Worm (Caenorhabditis elegans) whole organism, midembryonic: ENCODE measurements around the gene hacl-1.

Source experiments
- T22C8.4 ChIP-seq: fragments of 200-800 bp; sonication (Bioruptor generic); IDR thresholded peaks from 2 replicates; pipeline ENCODE4 v1.3.6; 2022; ENCODE audit warnings: missing genetic modification characterization, missing compliant biosample characterization
- cog-1 ChIP-seq: sonication (generic microtip); optimal IDR thresholded peaks from 2 replicates; lab custom pipeline; 2016; ENCODE audit warnings: missing genetic modification characterization, missing compliant biosample characterization
- flt-1 ChIP-seq: fragments of 200-800 bp; sonication (Bioruptor generic); IDR thresholded peaks from 2 replicates; pipeline ENCODE4 v1.3.6; 2022; ENCODE audit warnings: missing genetic modification characterization, missing compliant biosample characterization
- klf-2 ChIP-seq: fragments of 200-800 bp; sonication (Bioruptor generic); conservative IDR thresholded peaks from 2 replicates; pipeline ENCODE4 v1.3.6; 2022; ENCODE audit warnings: missing genetic modification reagents, missing genetic modification characterization, missing compliant biosample characterization
- med-1 ChIP-seq: sonication (generic microtip); optimal IDR thresholded peaks from 2 replicates; lab custom pipeline; 2017; ENCODE audit warnings: missing genetic modification characterization, mild to moderate bottlenecking, missing compliant biosample characterization, antibody characterized with exemption, missing genetic modification reagents; ENCODE audit not compliant: insufficient read depth
- ref-1 ChIP-seq: fragments of 200-800 bp; sonication (Bioruptor generic); conservative IDR thresholded peaks from 2 replicates; pipeline ENCODE4 v1.3.6; 2022; ENCODE audit warnings: missing genetic modification reagents, missing genetic modification characterization, missing compliant biosample characterization
- tab-1 ChIP-seq: fragments of 200-800 bp; sonication (Bioruptor generic); IDR thresholded peaks from 2 replicates; pipeline ENCODE4 v1.3.6; 2022; ENCODE audit warnings: missing genetic modification characterization, missing compliant biosample characterization
- ztf-23 ChIP-seq: fragments of 200-800 bp; sonication (Bioruptor generic); IDR thresholded peaks from 2 replicates; pipeline ENCODE4 v1.3.6; 2022; ENCODE audit warnings: missing genetic modification reagents, missing genetic modification characterization, missing compliant biosample characterization
- ztf-29 ChIP-seq: fragments of 200-800 bp; sonication (Bioruptor generic); IDR thresholded peaks from 2 replicates; pipeline ENCODE4 v1.3.6; 2022; ENCODE audit warnings: missing genetic modification reagents, missing genetic modification characterization, missing compliant biosample characterization

hacl-1 gene

DNA sequence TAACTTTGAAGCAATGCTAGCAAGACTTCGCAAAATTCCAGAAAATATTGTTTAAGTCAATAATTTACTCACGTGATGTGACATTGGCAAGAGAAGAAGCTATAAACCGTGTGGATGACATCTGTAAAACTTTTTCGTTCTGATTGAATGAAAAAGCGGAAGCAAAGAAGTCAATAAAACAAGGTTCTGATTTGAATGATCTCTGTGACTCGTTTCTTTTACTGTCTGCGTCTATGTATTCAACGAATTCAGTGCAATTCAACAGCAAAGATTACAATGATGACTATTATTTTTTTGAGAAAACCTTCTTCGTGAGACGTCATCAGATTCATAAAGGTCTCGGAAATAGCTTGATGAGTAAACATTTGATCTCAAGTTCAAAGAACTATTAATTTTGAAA, at the start of gene hacl-1:
hacl-1 (minus strand) TSS at position 121 of the 400 bp plus-strand sequence.
- TF ChIP-seq ref-1 (GFP tag; lab: Robert Waterston, UW) (no peak), flt-1 (GFP tag; lab: Robert Waterston, UW) (no peak), med-1 (no peak), T22C8.4 (GFP tag; lab: Robert Waterston, UW) (no peak), ztf-29 (GFP tag; lab: Robert Waterston, UW) (no peak), cog-1 (no peak), klf-2 (GFP tag; lab: Robert Waterston, UW) (no peak), tab-1 (GFP tag; lab: Robert Waterston, UW) (no peak)

ce11 chrII:11542385-11542784, 49.6 kb upstream of the hacl-1 start, which contains the start of gene gtf-2E2:
Gene gtf-2E2, minus strand, starts transcription at chrII:11542495.
- TF ChIP-seq tab-1 (GFP tag; lab: Robert Waterston, UW), result no peak
- peak; percentile 62 for TF ChIP-seq T22C8.4 (GFP tag; lab: Robert Waterston, UW)

- TF ChIP-seq klf-2 (GFP tag; lab: Robert Waterston, UW) (no peak), tab-1 (GFP tag; lab: Robert Waterston, UW) (no peak), flt-1 (GFP tag; lab: Robert Waterston, UW) (no peak), ref-1 (GFP tag; lab: Robert Waterston, UW) (no peak), cog-1 (no peak), ztf-23 (no peak), med-1 (no peak), ztf-29 (GFP tag; lab: Robert Waterston, UW) (no peak), T22C8.4 (GFP tag; lab: Robert Waterston, UW) (no peak)
Measured at ce11 chrII:11538741-11539140, 46.0 kb upstream of the hacl-1 start, which contains the start of gene Y62F5A.9. Gene Y62F5A.9, minus strand, starts transcription at chrII:11538841.

- TF ChIP-seq flt-1 (GFP tag; lab: Robert Waterston, UW) (peak; percentile 76), ref-1 (GFP tag; lab: Robert Waterston, UW) (no peak), klf-2 (GFP tag; lab: Robert Waterston, UW) (no peak), med-1 (no peak), T22C8.4 (GFP tag; lab: Robert Waterston, UW) (peak; percentile 45; the same call in 1 of the 2 replicates)
Measured at ce11 chrII:11537606-11538016, 44.8 kb upstream of the hacl-1 start.

DNA sequence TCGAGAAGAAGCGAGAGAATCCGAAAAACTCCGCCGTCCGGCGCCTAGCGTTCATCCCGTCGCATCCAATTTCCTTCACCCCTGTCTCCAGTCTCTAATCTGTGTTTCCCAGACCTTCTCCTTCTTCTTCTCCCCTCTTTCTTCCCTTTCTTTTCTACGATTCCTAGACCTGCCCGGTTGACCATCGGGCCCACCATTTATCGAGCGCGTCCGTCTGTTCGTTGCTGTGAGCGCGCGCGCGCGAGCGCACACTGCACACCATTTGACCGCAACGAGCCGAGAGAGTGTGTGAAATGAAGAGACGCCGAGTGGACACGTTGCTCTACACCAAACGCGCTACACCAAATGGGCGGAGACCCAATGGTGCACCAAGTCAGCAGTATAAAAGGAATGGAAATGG, 44.4 kb upstream of the hacl-1 start:
- TF ChIP-seq cog-1, result no peak
- TF ChIP-seq ztf-23, result 0 out of 2 replicates have a peak, but pooled peaks have one; percentile 18
- no peak for TF ChIP-seq tab-1 (GFP tag; lab: Robert Waterston, UW)
- TF ChIP-seq klf-2 (GFP tag; lab: Robert Waterston, UW), result no peak
- no peak for TF ChIP-seq ztf-29 (GFP tag; lab: Robert Waterston, UW)

ce11 chrII:11536505-11536904, 43.7 kb upstream of the hacl-1 start:
- TF ChIP-seq ztf-29 (GFP tag; lab: Robert Waterston, UW) (no peak), ztf-23 (no peak), tab-1 (GFP tag; lab: Robert Waterston, UW) (no peak), cog-1 (no peak), klf-2 (GFP tag; lab: Robert Waterston, UW) (no peak), ref-1 (GFP tag; lab: Robert Waterston, UW) (no peak), flt-1 (GFP tag; lab: Robert Waterston, UW) (no peak), med-1 (no peak), T22C8.4 (GFP tag; lab: Robert Waterston, UW) (no peak)

- TF ChIP-seq med-1 (no peak), T22C8.4 (GFP tag; lab: Robert Waterston, UW) (no peak), klf-2 (GFP tag; lab: Robert Waterston, UW) (no peak), flt-1 (GFP tag; lab: Robert Waterston, UW) (no peak), ref-1 (GFP tag; lab: Robert Waterston, UW) (no peak), ztf-29 (GFP tag; lab: Robert Waterston, UW) (no peak), tab-1 (GFP tag; lab: Robert Waterston, UW) (no peak), ztf-23 (no peak)
Measured at ce11 chrII:11535924-11536323, 43.2 kb upstream of the hacl-1 start.

DNA sequence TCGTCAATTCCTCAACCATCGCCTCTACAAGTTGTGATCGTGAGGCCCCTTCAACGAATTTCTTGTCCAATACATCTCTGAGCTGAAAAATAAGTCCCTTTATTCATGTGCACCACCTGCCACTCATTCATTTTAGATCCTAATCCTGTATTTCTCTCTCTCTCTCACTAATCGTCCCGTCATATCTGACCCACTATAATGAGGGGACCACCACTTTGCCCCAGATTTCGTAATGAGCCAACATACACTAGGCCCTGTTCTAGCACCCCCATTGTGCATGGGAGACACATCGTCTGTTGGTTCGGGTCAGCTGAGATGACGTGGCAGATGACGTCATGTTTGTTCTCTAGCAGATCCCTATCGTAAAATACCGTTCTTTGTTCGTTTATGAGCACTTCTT, 42.7 kb upstream of the hacl-1 start:
- TF ChIP-seq flt-1 (GFP tag; lab: Robert Waterston, UW) (peak; percentile 71), ref-1 (GFP tag; lab: Robert Waterston, UW) (no peak), ztf-23 (no peak)

DNA sequence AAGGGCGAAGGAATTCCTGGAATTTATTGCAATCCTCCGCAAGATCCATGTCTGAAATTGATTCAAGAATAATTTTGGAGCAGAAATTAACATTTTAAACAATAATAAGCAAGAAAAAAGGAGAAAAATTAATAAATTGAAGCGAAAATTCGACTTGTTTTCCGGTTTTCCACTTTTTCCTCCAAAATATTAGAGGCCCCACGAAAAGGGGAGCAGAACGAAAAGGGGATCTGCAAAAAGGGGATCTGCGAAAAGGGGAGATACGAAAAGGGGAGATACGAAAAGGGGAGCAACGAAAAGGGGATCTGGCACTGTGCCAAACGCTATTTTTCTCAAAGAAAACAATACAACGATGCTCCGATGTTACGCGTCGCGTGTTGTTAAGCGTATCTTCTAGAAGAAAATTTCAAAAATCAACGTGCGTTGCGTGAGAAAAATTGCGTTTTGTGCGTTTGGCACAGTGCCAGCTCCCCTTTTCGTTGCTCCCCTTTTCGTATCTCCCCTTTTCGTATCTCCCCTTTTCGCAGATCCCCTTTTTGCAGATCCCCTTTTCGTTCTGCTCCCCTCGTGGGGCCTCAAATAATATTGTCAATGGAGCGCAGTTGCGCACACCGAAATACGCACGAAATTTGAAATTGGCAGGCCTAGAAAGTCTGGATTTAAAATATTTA, 41.8 kb upstream of the hacl-1 start, which contains the start of gene Y62F5A.12:
Y62F5A.12 (minus strand) TSS at position 51 of the 671 bp plus-strand sequence.
- TF ChIP-seq ref-1 (GFP tag; lab: Robert Waterston, UW) (peak; percentile 56), flt-1 (GFP tag; lab: Robert Waterston, UW) (peak; percentile 88), T22C8.4 (GFP tag; lab: Robert Waterston, UW) (peak; percentile 73), ztf-23 (peak; percentile 92), cog-1 (peak; percentile 64), tab-1 (GFP tag; lab: Robert Waterston, UW) (peak; percentile 86), klf-2 (GFP tag; lab: Robert Waterston, UW) (peak; percentile 94), ztf-29 (GFP tag; lab: Robert Waterston, UW) (peak; percentile 57; the same call in 1 of the 2 replicates)

- TF ChIP-seq flt-1 (GFP tag; lab: Robert Waterston, UW) (no peak), ref-1 (GFP tag; lab: Robert Waterston, UW) (no peak), klf-2 (GFP tag; lab: Robert Waterston, UW) (no peak), T22C8.4 (GFP tag; lab: Robert Waterston, UW) (no peak), ztf-23 (no peak), cog-1 (no peak), med-1 (no peak), ztf-29 (GFP tag; lab: Robert Waterston, UW) (no peak), tab-1 (GFP tag; lab: Robert Waterston, UW) (no peak)
Measured at ce11 chrII:11533716-11534115, 41.0 kb upstream of the hacl-1 start, which contains the start of gene mdt-8. Gene mdt-8, minus strand, starts transcription at chrII:11533816.
